Fruit fly (Drosophila melanogaster) whole organism, pupa: ENCODE data around the gene CG32075.

Experiments used
- CG10348 ChIP-seq: fragments of 200-800 bp; sonication (Bioruptor generic); IDR thresholded peaks from 2 replicates; pipeline ENCODE4 v1.3.6; 2022; ENCODE audit warnings: missing biosample characterization, missing genetic modification characterization
- CG12605 ChIP-seq: fragments of 200-800 bp; sonication (Bioruptor generic); IDR thresholded peaks from 2 replicates; pipeline ENCODE4 v1.3.6; 2022; ENCODE audit warnings: missing biosample characterization, missing genetic modification characterization
- CG13204 ChIP-seq: fragments of 200-800 bp; sonication (Bioruptor generic); optimal IDR thresholded peaks from 2 replicates; lab custom pipeline; 2018; ENCODE audit warnings: missing biosample characterization, mild to moderate bottlenecking, missing genetic modification characterization, moderate library complexity
- CG14655 ChIP-seq: fragments of 200-800 bp; sonication (Bioruptor generic); optimal IDR thresholded peaks from 3 replicates; lab custom pipeline; 2017; ENCODE audit warnings: mild to moderate bottlenecking, missing biosample characterization, missing genetic modification reagents, missing genetic modification characterization
- CG15710 ChIP-seq: fragments of 200-800 bp; sonication (Bioruptor generic); optimal IDR thresholded peaks from 2 replicates; lab custom pipeline; 2018; ENCODE audit warnings: missing biosample characterization, mild to moderate bottlenecking, missing genetic modification characterization, moderate library complexity
- CG17806 ChIP-seq: fragments of 200-800 bp; sonication (Bioruptor generic); optimal IDR thresholded peaks from 2 replicates; lab custom pipeline; 2018; ENCODE audit warnings: missing biosample characterization, mild to moderate bottlenecking, missing genetic modification characterization, moderate library complexity
- CG32121 ChIP-seq: fragments of 200-800 bp; sonication (Bioruptor generic); IDR thresholded peaks from 2 replicates; pipeline ENCODE4 v1.3.6; 2022; ENCODE audit warnings: missing biosample characterization, missing genetic modification characterization
- CG34367 ChIP-seq: fragments of 200-800 bp; sonication (Bioruptor generic); optimal IDR thresholded peaks from 2 replicates; lab custom pipeline; 2018; ENCODE audit warnings: missing biosample characterization, mild to moderate bottlenecking, missing genetic modification characterization
- CG4496 ChIP-seq: fragments of 200-800 bp; sonication (Bioruptor generic); IDR thresholded peaks from 3 replicates; pipeline ENCODE4 v1.3.6; 2022; ENCODE audit warnings: missing biosample characterization, missing genetic modification characterization
- CG8159 ChIP-seq: fragments of 200-800 bp; sonication (Bioruptor generic); optimal IDR thresholded peaks from 3 replicates; lab custom pipeline; 2018; ENCODE audit warnings: missing biosample characterization, mild to moderate bottlenecking, missing genetic modification characterization, moderate library complexity
- CG8301 ChIP-seq: fragments of 200-800 bp; sonication (Bioruptor generic); optimal IDR thresholded peaks from 2 replicates; lab custom pipeline; 2018; ENCODE audit warnings: missing biosample characterization, mild to moderate bottlenecking, missing genetic modification characterization
- CG9948 ChIP-seq: fragments of 200-800 bp; sonication (Bioruptor generic); optimal IDR thresholded peaks from 2 replicates; lab custom pipeline; 2018; ENCODE audit warnings: missing biosample characterization, mild to moderate bottlenecking, missing genetic modification characterization, moderate library complexity
- D1 ChIP-seq: fragments of 200-800 bp; sonication (Bioruptor generic); optimal IDR thresholded peaks from 2 replicates; lab custom pipeline; 2018; ENCODE audit warnings: missing biosample characterization, mild to moderate bottlenecking, missing genetic modification characterization, moderate library complexity
- EcR ChIP-seq: fragments of 200-800 bp; sonication (Bioruptor generic); optimal IDR thresholded peaks from 3 replicates; lab custom pipeline; 2019; ENCODE audit warnings: missing biosample characterization, missing genetic modification characterization, mild to moderate bottlenecking, moderate library complexity, missing genetic modification reagents
- Ets98B ChIP-seq: fragments of 200-800 bp; sonication (Bioruptor generic); IDR thresholded peaks from 2 replicates; pipeline ENCODE4 v1.3.6; 2022; ENCODE audit warnings: missing biosample characterization, missing genetic modification characterization
- Pif1A ChIP-seq: fragments of 200-800 bp; sonication (Bioruptor generic); optimal IDR thresholded peaks from 3 replicates; lab custom pipeline; 2016; ENCODE audit warnings: missing biosample characterization, missing genetic modification characterization
- Pif1B ChIP-seq: fragments of 200-800 bp; sonication (Bioruptor generic); optimal IDR thresholded peaks from 3 replicates; lab custom pipeline; 2016; ENCODE audit warnings: missing biosample characterization, missing genetic modification characterization
- Snoo ChIP-seq: fragments of 200-800 bp; sonication (Bioruptor generic); optimal IDR thresholded peaks from 3 replicates; lab custom pipeline; 2017; ENCODE audit warnings: missing biosample characterization, mild to moderate bottlenecking, missing genetic modification characterization, inconsistent platforms
- fd96Ca ChIP-seq: fragments of 200-800 bp; sonication (Bioruptor generic); IDR thresholded peaks from 3 replicates; pipeline ENCODE4 v1.3.6; 2022; ENCODE audit warnings: missing biosample characterization, missing genetic modification characterization
- gl ChIP-seq: fragments of 200-800 bp; sonication (Bioruptor generic); optimal IDR thresholded peaks from 2 replicates; lab custom pipeline; 2018; ENCODE audit warnings: missing biosample characterization, mild to moderate bottlenecking, missing genetic modification characterization
- rn ChIP-seq: fragments of 200-800 bp; sonication (Bioruptor generic); IDR thresholded peaks from 2 replicates; pipeline ENCODE4 v1.3.6; 2022; ENCODE audit warnings: missing biosample characterization, missing genetic modification characterization

The CG32075 gene

DNA sequence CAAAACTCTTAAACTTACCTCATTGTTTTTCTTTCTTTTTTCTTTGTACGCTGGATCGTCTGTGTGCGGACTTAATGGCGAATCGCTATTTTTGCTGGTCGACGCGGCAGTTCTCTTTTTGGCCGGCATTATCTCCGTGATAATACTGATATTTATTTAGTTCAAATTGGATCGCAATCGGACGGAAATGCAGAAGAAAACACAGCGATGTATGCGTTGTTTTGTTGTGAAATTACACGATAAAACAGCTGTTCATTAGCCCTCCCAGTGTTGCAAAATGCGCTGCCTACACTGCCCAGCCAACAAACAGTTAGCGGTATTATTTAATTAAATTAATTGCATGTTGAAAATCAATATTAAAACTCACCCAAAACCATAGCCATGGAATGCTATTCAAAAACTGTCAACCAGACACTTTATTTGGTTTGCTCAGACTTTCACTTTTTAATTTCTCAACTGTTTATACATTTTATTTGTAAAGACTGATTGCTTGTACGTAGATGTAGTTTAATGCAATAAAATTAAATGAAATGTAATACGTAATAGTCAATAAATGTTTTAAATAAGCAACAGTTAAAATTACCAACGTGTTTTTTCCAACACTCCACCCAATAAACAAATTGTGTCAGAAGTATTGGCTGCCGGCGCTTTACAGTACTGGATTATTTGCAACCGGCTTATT is 33.4 kb upstream of the CG32075 start, which contains the start of the genes Irbp18 and APP-BP1:
Gene Irbp18 (minus strand): TSS at position 205 of the 682 bp plus-strand sequence.
Gene APP-BP1 (plus strand): TSS at position 431 of the 682 bp plus-strand sequence.
- TF ChIP-seq CG4496 (peak; percentile 93), Pif1A (peak; percentile 96), rn (GFP tag; lab: Robert Waterston, UW) (peak; percentile 77), CG8301 (peak; percentile 93), Ets98B (GFP tag; lab: Robert Waterston, UW) (peak; percentile 89), CG14655 (GFP tag; lab: Kevin White, UChicago) (peak; percentile 94), Snoo (peak; percentile 93), CG15710 (tag; lab: Kevin White, UChicago) (peak; percentile 90), gl (tag; lab: Kevin White, UChicago) (peak; percentile 80), D1 (tag; lab: Kevin White, UChicago) (peak; percentile 89), CG17806 (tag; lab: Kevin White, UChicago) (peak; percentile 89), CG34367 (tag; lab: Kevin White, UChicago) (peak; percentile 91), EcR (GFP tag; lab: Kevin White, UChicago) (no peak), CG10348 (GFP tag; lab: Robert Waterston, UW) (peak; percentile 72), CG32121 (GFP tag; lab: Robert Waterston, UW) (peak; percentile 89), fd96Ca (GFP tag; lab: Robert Waterston, UW) (peak; percentile 91), CG8159 (tag; lab: Kevin White, UChicago) (peak; percentile 91), CG12605 (GFP tag; lab: Robert Waterston, UW) (peak; percentile 76), CG9948 (tag; lab: Kevin White, UChicago) (peak; percentile 91), Pif1B (peak; percentile 94), CG13204 (GFP tag; lab: Kevin White, UChicago) (no peak)
- TF ChIP-seq, all 21 proteins: peak for 19

DNA sequence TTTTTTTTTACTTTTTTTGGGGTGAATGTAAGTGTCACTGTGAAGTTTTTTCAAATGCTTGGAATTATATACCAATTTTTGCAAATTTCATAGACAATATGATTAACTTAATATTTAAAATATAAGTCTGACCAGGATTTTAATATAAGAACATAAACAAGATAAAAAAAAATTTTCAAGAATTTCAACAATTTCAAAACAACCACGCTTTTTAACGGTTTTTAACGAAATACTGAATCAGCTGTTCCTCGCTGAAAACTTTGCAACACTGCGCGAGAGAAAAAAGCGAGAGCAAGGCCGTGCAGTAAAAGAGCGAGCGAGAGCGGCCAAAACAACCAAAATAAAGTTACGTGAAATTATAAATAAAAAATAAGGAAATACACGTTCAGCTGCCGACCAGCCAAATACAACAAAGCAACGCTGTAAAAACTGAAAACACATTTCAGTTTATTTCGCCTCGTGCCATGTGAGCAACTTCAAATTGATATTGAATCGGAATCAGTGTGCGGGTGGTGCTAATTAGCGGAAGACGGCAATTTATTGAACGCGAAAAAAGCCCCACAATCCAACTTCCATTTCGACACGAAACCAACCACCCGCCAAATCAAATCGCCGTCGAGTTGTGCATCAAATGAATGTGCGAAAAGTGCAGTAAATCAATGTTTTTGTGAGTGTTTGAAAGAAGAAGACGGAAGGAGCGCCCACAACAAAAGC is 31.6 kb upstream of the CG32075 start, which contains the start of the genes CG46439, Iyd and CG33947:
Gene CG46439 (minus strand): TSS at position 51 of the 714 bp plus-strand sequence.
Gene Iyd (minus strand): TSS at position 51 of the 714 bp plus-strand sequence.
Gene CG33947 (plus strand): TSS at position 302 of the 714 bp plus-strand sequence.
- TF ChIP-seq CG10348 (GFP tag; lab: Robert Waterston, UW) (no peak), fd96Ca (GFP tag; lab: Robert Waterston, UW) (peak; percentile 82), gl (tag; lab: Kevin White, UChicago) (peak; percentile 93), D1 (tag; lab: Kevin White, UChicago) (peak; percentile 69), EcR (GFP tag; lab: Kevin White, UChicago) (no peak), Ets98B (GFP tag; lab: Robert Waterston, UW) (peak; percentile 76), CG4496 (peak; percentile 83), rn (GFP tag; lab: Robert Waterston, UW) (0 out of 2 replicates have a peak, but pooled peaks have one; percentile 6), CG9948 (tag; lab: Kevin White, UChicago) (peak; percentile 41), CG34367 (tag; lab: Kevin White, UChicago) (peak; percentile 51), CG8159 (tag; lab: Kevin White, UChicago) (peak; percentile 71), Pif1A (peak; percentile 88), CG15710 (tag; lab: Kevin White, UChicago) (peak; percentile 61), CG8301 (peak; percentile 76), CG12605 (GFP tag; lab: Robert Waterston, UW) (peak; percentile 94), CG32121 (GFP tag; lab: Robert Waterston, UW) (peak; percentile 69), CG14655 (GFP tag; lab: Kevin White, UChicago) (peak; percentile 74), Pif1B (peak; percentile 87), CG13204 (GFP tag; lab: Kevin White, UChicago) (peak; percentile 13), Snoo (peak; percentile 42), CG17806 (tag; lab: Kevin White, UChicago) (peak; percentile 61)

DNA sequence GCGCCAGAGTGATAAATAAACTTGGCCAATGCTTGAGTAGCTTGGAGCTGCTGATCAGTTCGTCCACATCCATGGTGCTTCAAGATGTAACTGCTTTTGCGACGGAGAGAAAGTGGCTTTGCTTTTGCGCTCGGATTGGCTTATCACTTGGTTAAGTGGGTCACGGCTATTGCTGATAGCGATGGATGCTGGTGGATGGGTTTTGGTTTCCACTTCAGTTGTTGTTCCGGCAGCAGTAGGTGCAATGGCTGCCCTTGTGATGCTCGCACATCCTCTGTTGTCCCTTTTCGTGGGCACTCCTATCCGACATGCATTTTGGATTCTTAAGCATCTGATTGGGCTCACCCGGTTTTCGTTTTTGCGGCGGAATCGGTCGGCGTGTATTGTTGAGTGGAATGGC is 29.5 kb upstream of the CG32075 start:
- no peak for TF ChIP-seq CG10348 (GFP tag; lab: Robert Waterston, UW)
- no peak for TF ChIP-seq CG8301
- peak; percentile 56 for TF ChIP-seq EcR (GFP tag; lab: Kevin White, UChicago)
- no peak for TF ChIP-seq gl (tag; lab: Kevin White, UChicago)

DNA sequence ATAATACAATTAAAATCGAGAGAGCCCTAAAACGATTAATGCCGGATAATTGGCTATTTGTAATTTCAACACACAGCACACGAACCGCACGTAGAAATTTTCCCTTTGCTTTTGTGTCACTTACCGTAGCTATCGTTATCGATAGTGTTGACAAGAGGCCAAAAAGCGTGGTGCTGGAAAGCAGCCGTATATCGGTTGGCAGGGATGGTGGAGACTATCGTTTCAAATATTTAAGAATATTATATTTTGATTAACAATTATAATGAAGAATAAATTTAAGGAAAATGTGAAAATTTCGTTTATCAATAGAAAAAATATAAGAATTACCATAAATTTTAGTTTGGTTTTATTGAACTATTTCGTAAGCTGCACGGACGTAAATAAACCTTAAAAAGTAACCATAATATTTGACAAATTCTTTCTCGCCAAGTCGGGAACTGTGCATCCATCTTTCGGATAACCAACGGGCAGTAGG is 28.3 kb upstream of the CG32075 start, which contains the start of gene JIL-1:
Gene JIL-1 (minus strand): TSS at position 148 of the 475 bp plus-strand sequence.
- TF ChIP-seq CG8301 (peak; percentile 5), CG15710 (tag; lab: Kevin White, UChicago) (peak; percentile 42), gl (tag; lab: Kevin White, UChicago) (no peak), CG34367 (tag; lab: Kevin White, UChicago) (no peak), CG10348 (GFP tag; lab: Robert Waterston, UW) (no peak), Pif1B (peak; percentile 44), CG12605 (GFP tag; lab: Robert Waterston, UW) (no peak), CG9948 (tag; lab: Kevin White, UChicago) (no peak), fd96Ca (GFP tag; lab: Robert Waterston, UW) (peak; percentile 69), CG32121 (GFP tag; lab: Robert Waterston, UW) (peak; percentile 38; the same call in 1 of the 2 replicates), CG8159 (tag; lab: Kevin White, UChicago) (peak; percentile 41), D1 (tag; lab: Kevin White, UChicago) (peak; percentile 57), rn (GFP tag; lab: Robert Waterston, UW) (0 out of 2 replicates have a peak, but pooled peaks have one; percentile 10), Snoo (peak; percentile 20), CG14655 (GFP tag; lab: Kevin White, UChicago) (peak; percentile 21), EcR (GFP tag; lab: Kevin White, UChicago) (no peak), Pif1A (peak; percentile 44), Ets98B (GFP tag; lab: Robert Waterston, UW) (peak; percentile 77), CG4496 (peak; percentile 50; the same call in 2 of the 3 replicates), CG13204 (GFP tag; lab: Kevin White, UChicago) (no peak), CG17806 (tag; lab: Kevin White, UChicago) (peak; percentile 14)
